Worm (Caenorhabditis elegans) whole organism, late embryonic: ENCODE data around the gene cyp-14A3.

ENCODE experiments used
- Y22D7AL.16 ChIP-seq: sonication (generic microtip); optimal IDR thresholded peaks from 2 replicates; lab custom pipeline; 2016; ENCODE audit warnings: missing genetic modification characterization, missing compliant biosample characterization
- ahr-1 ChIP-seq: sonication (generic microtip); optimal IDR thresholded peaks from 2 replicates; lab custom pipeline; 2016; ENCODE audit warnings: missing genetic modification characterization, missing compliant biosample characterization
- ceh-18 ChIP-seq: sonication (generic microtip); optimal IDR thresholded peaks from 2 replicates; lab custom pipeline; 2016; ENCODE audit warnings: missing genetic modification characterization, missing compliant biosample characterization
- dmd-4 ChIP-seq: sonication (generic microtip); optimal IDR thresholded peaks from 2 replicates; lab custom pipeline; 2016; ENCODE audit warnings: borderline replicate concordance, missing genetic modification characterization, missing compliant biosample characterization
- dve-1 ChIP-seq: sonication (generic microtip); optimal IDR thresholded peaks from 2 replicates; lab custom pipeline; 2017; ENCODE audit warnings: antibody characterized with exemption, mild to moderate bottlenecking, missing genetic modification characterization, missing compliant biosample characterization
- lim-6 ChIP-seq: sonication (generic microtip); optimal IDR thresholded peaks from 2 replicates; lab custom pipeline; 2016; ENCODE audit warnings: missing genetic modification characterization, missing compliant biosample characterization
- nhr-11 ChIP-seq: fragments of 150-350 bp; optimal IDR thresholded peaks from 2 replicates; lab custom pipeline; 2014; ENCODE audit warnings: missing biosample characterization, missing genetic modification characterization
- pag-3 ChIP-seq: sonication (generic microtip); optimal IDR thresholded peaks from 2 replicates; lab custom pipeline; 2016; ENCODE audit warnings: missing compliant biosample characterization, missing genetic modification characterization, borderline replicate concordance
- pax-1 ChIP-seq: fragments of 150-350 bp; optimal IDR thresholded peaks from 2 replicates; lab custom pipeline; 2014; ENCODE audit warnings: missing biosample characterization, missing genetic modification characterization
- pha-4 ChIP-seq: fragments of 150-350 bp; optimal IDR thresholded peaks from 2 replicates; lab custom pipeline; 2018; ENCODE audit warnings: missing biosample characterization, missing genetic modification reagents, missing genetic modification characterization
- pqm-1 ChIP-seq: sonication (generic microtip); optimal IDR thresholded peaks from 2 replicates; lab custom pipeline; 2016; ENCODE audit warnings: missing genetic modification characterization, missing compliant biosample characterization
- sdc-2 ChIP-seq: sonication (generic microtip); optimal IDR thresholded peaks from 2 replicates; lab custom pipeline; 2016; ENCODE audit warnings: missing genotype, missing genetic modification characterization, missing compliant biosample characterization
- unc-55 ChIP-seq: sonication (generic microtip); optimal IDR thresholded peaks from 2 replicates; lab custom pipeline; 2017; ENCODE audit warnings: missing biosample characterization, missing genetic modification reagents, missing genetic modification characterization

- TF ChIP-seq pax-1 (tag; lab: Kevin White, UChicago) (no peak), pqm-1 (tag; lab: Kevin White, UChicago) (no peak), ceh-18 (tag; lab: Kevin White, UChicago) (no peak), pag-3 (no peak), unc-55 (GFP tag; lab: Kevin White, UChicago) (no peak), dve-1 (tag; lab: Kevin White, UChicago) (no peak), ahr-1 (tag; lab: Kevin White, UChicago) (no peak), pha-4 (tag; lab: Kevin White, UChicago) (no peak), Y22D7AL.16 (tag; lab: Kevin White, UChicago) (no peak), lim-6 (tag; lab: Kevin White, UChicago) (no peak), dmd-4 (no peak), sdc-2 (tag; lab: Kevin White, UChicago) (no peak), nhr-11 (no peak)
Observed at ce11 chrX:13283462-13283861, 9.5 kb upstream of the cyp-14A3 start.
